Fruit fly (Drosophila melanogaster) whole organism, adult: ENCODE measurements around the gene Nepl8.

ENCODE experiments used
- CG11617 ChIP-seq: fragments of 200-800 bp; sonication (Bioruptor generic); optimal IDR thresholded peaks from 2 replicates; lab custom pipeline; 2017; ENCODE audit warnings: mild to moderate bottlenecking, missing biosample characterization, missing genetic modification reagents, missing genetic modification characterization
- CG12768 ChIP-seq: fragments of 200-800 bp; sonication (Bioruptor generic); optimal IDR thresholded peaks from 2 replicates; lab custom pipeline; 2017; ENCODE audit warnings: missing biosample characterization, missing genetic modification characterization, mild to moderate bottlenecking, moderate library complexity, missing genetic modification reagents
- CG14711 ChIP-seq: fragments of 200-800 bp; sonication (Bioruptor generic); optimal IDR thresholded peaks from 2 replicates; lab custom pipeline; 2018; ENCODE audit warnings: missing biosample characterization, mild to moderate bottlenecking, missing genetic modification characterization, moderate library complexity
- CG1620 ChIP-seq: fragments of 200-800 bp; sonication (Bioruptor generic); optimal IDR thresholded peaks from 2 replicates; lab custom pipeline; 2016; ENCODE audit warnings: missing biosample characterization, missing genetic modification characterization
- CG33017 ChIP-seq: fragments of 200-800 bp; sonication (Bioruptor generic); optimal IDR thresholded peaks from 2 replicates; lab custom pipeline; 2018; ENCODE audit warnings: missing biosample characterization, mild to moderate bottlenecking, missing genetic modification characterization, moderate library complexity
- CG5204 ChIP-seq: fragments of 200-800 bp; sonication (Bioruptor generic); optimal IDR thresholded peaks from 2 replicates; lab custom pipeline; 2016; ENCODE audit warnings: missing biosample characterization, missing genetic modification characterization
- CG7045 ChIP-seq: fragments of 200-800 bp; sonication (Bioruptor generic); optimal IDR thresholded peaks from 2 replicates; lab custom pipeline; 2017; ENCODE audit warnings: missing biosample characterization, mild to moderate bottlenecking, missing genetic modification characterization
- CG7101 ChIP-seq: fragments of 200-800 bp; sonication (Bioruptor generic); optimal IDR thresholded peaks from 2 replicates; lab custom pipeline; 2018; ENCODE audit warnings: missing biosample characterization, mild to moderate bottlenecking, missing genetic modification characterization, moderate library complexity
- Clk ChIP-seq: fragments of 200-800 bp; sonication (Bioruptor generic); optimal IDR thresholded peaks from 2 replicates; lab custom pipeline; 2017; ENCODE audit warnings: missing biosample characterization, missing genetic modification characterization
- Crg-1 ChIP-seq: fragments of 200-800 bp; sonication (Bioruptor generic); optimal IDR thresholded peaks from 2 replicates; lab custom pipeline; 2016; ENCODE audit warnings: missing biosample characterization, missing genetic modification characterization
- Hr96 ChIP-seq: fragments of 200-800 bp; sonication (Bioruptor generic); optimal IDR thresholded peaks from 2 replicates; lab custom pipeline; 2016; ENCODE audit warnings: missing biosample characterization, missing genetic modification characterization
- Mnt ChIP-seq: fragments of 200-800 bp; sonication (Bioruptor generic); optimal IDR thresholded peaks from 2 replicates; lab custom pipeline; 2016; ENCODE audit warnings: missing biosample characterization, mild to moderate bottlenecking, missing genetic modification characterization
- bab1 ChIP-seq: fragments of 200-800 bp; sonication (Bioruptor generic); optimal IDR thresholded peaks from 3 replicates; lab custom pipeline; 2019; ENCODE audit warnings: missing biosample characterization, mild to moderate bottlenecking, missing genetic modification characterization, moderate library complexity
- cic ChIP-seq: fragments of 200-800 bp; sonication (Bioruptor generic); optimal IDR thresholded peaks from 2 replicates; lab custom pipeline; 2017; ENCODE audit warnings: missing biosample characterization, mild to moderate bottlenecking, missing genetic modification characterization, moderate library complexity
- cnc ChIP-seq, 2 experiments: fragments of >200 bp; optimal IDR thresholded peaks; 2 replicates each; lab custom pipeline; 2017
- kay ChIP-seq: fragments of 200-800 bp; sonication (Bioruptor generic); peaks from one replicate; lab custom pipeline; 2016; ENCODE audit warnings: missing biosample characterization, missing genetic modification characterization, borderline replicate concordance
- ovo ChIP-seq: fragments of 200-800 bp; sonication (Bioruptor generic); optimal IDR thresholded peaks from 2 replicates; lab custom pipeline; 2016; ENCODE audit warnings: missing biosample characterization, missing genetic modification characterization
- pad ChIP-seq: fragments of 200-800 bp; sonication (Bioruptor generic); optimal IDR thresholded peaks from 3 replicates; lab custom pipeline; 2017; ENCODE audit warnings: missing biosample characterization, missing genetic modification characterization, mild to moderate bottlenecking, moderate library complexity, missing genetic modification reagents
- tj ChIP-seq: fragments of 200-800 bp; sonication (Bioruptor generic); optimal IDR thresholded peaks from 3 replicates; lab custom pipeline; 2017; ENCODE audit warnings: missing biosample characterization, mild to moderate bottlenecking, missing genetic modification characterization, moderate library complexity
- toe ChIP-seq: fragments of 200-800 bp; sonication (Bioruptor generic); optimal IDR thresholded peaks from 2 replicates; lab custom pipeline; 2016; ENCODE audit warnings: missing biosample characterization, missing genetic modification characterization

Nepl8 gene

DNA sequence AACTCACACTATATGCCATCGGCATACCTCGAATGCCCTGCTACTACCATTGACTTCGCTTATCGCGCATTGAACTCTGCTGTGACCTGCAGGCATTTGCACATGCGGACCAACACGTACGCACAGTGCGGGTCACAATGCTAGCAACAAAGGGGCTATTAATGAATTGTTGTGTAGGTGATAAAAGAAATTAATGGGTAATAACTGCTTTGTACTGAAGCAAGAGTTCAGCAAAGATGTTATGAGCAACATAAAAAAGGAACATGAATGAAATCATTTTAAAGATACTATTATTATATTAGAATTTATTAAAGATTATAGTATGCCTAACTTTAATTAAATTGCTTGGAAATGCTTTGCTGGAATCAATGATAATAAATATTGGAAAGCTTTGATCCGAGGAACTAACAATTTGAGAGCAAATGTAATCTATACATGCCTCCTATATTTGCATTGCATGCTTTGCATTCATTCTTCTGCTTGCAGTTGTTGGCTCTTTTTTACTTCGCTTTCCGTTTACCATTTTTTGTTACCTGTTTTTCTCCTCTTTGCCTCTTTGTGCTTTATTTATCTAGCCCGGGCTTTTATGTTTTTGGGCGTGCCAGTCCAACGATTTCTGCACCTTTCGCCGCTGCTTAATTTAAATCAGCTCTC lies 15.1 kb downstream of the Nepl8 start:
- TF ChIP-seq bab1 (GFP tag; lab: Kevin White, UChicago), result no peak
- no peak for TF ChIP-seq CG7101 (tag; lab: Kevin White, UChicago)
- TF ChIP-seq Crg-1 (GFP tag; lab: Kevin White, UChicago), result no peak
- TF ChIP-seq toe (GFP tag; lab: Kevin White, UChicago), result no peak
- no peak for TF ChIP-seq kay

DNA sequence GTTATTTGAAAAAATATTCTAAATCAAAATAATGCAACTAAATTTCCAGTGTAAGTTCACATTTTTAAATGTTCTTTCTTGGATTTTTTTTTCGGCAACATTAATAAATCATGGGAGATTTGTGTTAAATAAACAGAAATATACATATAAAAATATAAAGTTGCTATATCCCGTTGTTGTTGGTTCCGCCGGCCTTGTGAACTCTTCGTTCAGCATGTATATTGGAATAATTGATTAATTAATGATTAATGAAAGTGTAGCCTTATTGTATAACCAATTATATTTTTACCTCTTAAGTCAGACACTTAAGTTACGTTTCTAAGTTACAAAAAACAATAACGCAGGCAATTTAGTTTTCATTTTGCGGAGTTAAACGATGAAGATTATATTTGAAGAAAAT lies 19.2 kb downstream of the Nepl8 start:
- peak; percentile 89 for TF ChIP-seq kay
- TF ChIP-seq CG14711, result no peak

DNA sequence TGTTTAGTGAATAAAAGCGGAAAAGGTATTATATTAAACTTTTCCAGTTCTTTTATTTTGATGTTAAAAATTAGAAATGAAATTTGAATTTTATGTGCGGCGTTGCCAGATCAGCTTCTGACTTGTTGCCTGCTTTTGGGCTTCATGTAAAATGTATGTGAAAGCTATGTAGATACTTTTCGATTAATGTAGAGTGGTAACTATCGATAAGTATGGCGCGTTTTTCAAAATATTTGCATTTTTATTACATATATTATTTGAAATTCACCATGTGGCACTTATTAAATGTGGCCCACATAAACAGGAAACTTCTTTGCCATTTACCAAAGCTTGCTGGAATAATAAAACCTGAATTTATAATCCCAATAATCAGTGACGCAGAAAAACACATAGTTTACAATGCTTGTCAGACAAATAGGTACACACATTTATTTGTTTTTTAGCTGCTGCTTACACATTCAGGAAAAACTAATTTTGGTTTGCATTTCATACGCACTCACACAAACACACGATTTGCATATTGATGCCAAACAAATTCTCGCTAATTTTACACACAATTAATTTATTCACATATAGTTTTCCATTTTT lies 19.8 kb downstream of the Nepl8 start:
- no peak for TF ChIP-seq kay

DNA sequence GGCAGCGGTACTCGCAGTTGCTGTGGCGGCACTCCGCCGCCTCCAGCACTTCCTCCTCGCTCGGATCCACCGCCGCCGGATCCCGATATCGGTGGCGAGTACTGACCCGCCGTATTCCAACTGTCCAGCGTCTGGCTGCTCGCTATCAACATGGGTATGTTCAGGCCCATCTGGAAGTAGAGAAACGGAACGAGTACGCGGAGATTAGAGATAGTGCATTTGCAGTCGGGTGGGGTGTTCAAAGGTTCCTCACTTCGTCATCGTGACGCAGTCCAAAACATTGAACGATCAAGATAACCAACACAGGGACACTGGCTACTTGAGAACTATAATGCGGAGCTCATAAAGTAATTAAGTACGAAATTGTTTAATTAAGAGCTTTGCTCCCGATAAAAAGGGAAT lies 23.3 kb downstream of the Nepl8 start:
- TF ChIP-seq Crg-1 (GFP tag; lab: Kevin White, UChicago), result no peak
- TF ChIP-seq Mnt (GFP tag; lab: Kevin White, UChicago), result no peak
- TF ChIP-seq kay, result peak; percentile 76
- no peak for TF ChIP-seq CG5204 (GFP tag; lab: Kevin White, UChicago)
- TF ChIP-seq CG33017, result no peak
- no peak for TF ChIP-seq ovo
- no peak for TF ChIP-seq Clk (GFP tag; lab: Kevin White, UChicago)
- TF ChIP-seq pad, result no peak
- no peak for TF ChIP-seq tj (GFP tag; lab: Kevin White, UChicago)
- peak; percentile 63 for TF ChIP-seq CG12768 (GFP tag; lab: Kevin White, UChicago)
- no peak for TF ChIP-seq CG1620 (GFP tag; lab: Kevin White, UChicago)
- peak in 1 of 2 experiments; percentile 22 for TF ChIP-seq cnc (optimal IDR thresholded peaks at IDR 0.05; lab: Kevin White, UChicago)
- peak; percentile 69 for TF ChIP-seq cic
- no peak for TF ChIP-seq toe (GFP tag; lab: Kevin White, UChicago)
- TF ChIP-seq CG11617, result no peak
- no peak for TF ChIP-seq bab1 (GFP tag; lab: Kevin White, UChicago)
- TF ChIP-seq CG14711, result no peak
- no peak for TF ChIP-seq Hr96 (GFP tag; lab: Kevin White, UChicago)
- TF ChIP-seq CG7045 (GFP tag; lab: Kevin White, UChicago), result no peak
- TF ChIP-seq CG7101 (tag; lab: Kevin White, UChicago), result no peak

DNA sequence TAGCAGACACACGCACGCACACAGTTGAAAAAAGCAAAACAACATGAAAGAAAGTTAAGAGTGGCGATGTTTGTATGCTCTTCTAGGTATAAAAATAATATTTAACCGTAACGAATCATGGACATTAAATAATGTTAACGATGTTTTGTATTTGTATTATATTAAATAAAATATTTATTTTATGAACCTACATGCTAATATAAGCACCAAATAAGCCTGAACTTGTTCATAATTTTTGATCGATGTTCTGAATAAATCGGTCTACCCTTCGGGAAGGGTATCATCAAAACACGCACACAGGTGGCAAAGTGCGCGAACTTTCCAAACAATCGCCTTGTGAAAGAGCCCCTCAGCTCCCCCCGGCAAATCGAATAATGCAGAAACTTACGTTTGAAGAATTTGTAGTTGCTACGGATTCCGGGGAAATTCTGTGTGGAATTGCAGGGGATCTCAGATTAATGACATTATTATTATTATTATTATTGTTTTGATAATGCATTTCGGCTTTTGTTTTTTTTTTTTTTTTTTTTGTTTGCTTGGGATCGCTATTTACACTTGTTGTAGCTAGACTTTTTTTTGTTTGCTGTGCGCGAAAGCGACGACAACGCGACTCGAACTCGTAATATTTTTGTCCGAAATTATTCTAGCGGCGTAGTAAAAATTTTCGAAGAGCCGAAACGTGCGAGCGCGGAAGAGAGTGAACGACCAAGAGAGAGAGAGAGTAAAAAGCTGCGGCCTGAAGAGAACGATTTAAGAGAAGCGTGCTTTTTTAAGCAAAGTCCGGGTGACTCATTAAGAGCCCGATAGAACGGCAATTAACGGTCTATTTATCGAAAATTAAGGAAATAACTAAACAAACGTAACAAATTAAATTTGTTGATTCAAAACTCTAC lies 31.9 kb downstream of the Nepl8 start:
- TF ChIP-seq CG5204 (GFP tag; lab: Kevin White, UChicago), result peak; percentile 4
- peak; percentile 68 for TF ChIP-seq kay
- TF ChIP-seq CG12768 (GFP tag; lab: Kevin White, UChicago), result peak; percentile 10
- no peak for TF ChIP-seq Hr96 (GFP tag; lab: Kevin White, UChicago)
- peak; percentile 28 for TF ChIP-seq cic
- TF ChIP-seq toe (GFP tag; lab: Kevin White, UChicago), result peak; percentile 23
- TF ChIP-seq CG33017, result peak; percentile 3
- no peak for TF ChIP-seq tj (GFP tag; lab: Kevin White, UChicago)
- peak; percentile 9 for TF ChIP-seq CG7101 (tag; lab: Kevin White, UChicago)
- no peak for TF ChIP-seq CG11617
- peak; percentile 5 for TF ChIP-seq CG7045 (GFP tag; lab: Kevin White, UChicago)
- TF ChIP-seq Crg-1 (GFP tag; lab: Kevin White, UChicago), result peak; percentile 48
- TF ChIP-seq ovo, result no peak
- TF ChIP-seq CG14711, result peak; percentile 5
- peak; percentile 15 for TF ChIP-seq Mnt (GFP tag; lab: Kevin White, UChicago)

DNA sequence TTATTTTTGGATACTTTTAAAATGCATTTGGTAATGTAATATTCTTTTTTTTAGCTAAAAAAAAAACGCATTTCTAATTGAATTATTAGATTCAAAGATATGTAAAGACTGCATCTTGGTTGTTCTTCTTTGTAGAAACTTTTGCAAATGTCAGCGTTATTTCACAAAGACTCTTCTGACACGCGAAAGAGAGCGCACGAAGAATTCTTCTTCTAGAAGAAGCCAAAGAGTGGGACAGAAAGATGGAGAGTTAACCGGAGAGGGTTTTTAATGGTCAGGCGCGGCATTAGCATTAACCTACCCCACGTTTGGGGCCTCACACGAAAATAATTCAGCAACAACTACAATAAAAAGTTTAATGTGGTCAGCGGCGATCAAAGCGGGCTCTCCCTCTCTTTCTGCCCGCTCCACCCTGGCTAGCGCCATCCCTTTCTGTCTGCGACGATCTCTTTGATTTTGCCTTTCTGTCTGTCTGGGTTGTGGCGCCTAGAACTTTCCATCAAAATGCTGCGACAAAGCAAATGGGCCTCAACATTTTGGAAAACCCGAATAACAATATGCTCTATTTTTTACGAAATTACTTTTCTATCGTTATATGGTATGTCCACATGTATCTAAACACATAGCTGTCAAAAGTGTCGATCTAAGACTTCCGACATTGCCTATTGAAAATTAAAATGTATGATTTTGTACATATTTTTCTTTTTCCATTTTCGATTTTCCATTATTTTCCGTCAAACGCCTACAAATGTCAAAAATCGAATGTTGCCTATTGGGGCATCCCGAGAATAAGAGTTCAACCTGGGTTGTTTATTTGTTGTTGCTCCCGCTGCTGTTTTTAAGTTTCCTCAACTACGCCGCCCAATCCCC lies 32.8 kb downstream of the Nepl8 start:
- TF ChIP-seq CG5204 (GFP tag; lab: Kevin White, UChicago) (no peak), Clk (GFP tag; lab: Kevin White, UChicago) (no peak), Crg-1 (GFP tag; lab: Kevin White, UChicago) (no peak), cic (no peak), tj (GFP tag; lab: Kevin White, UChicago) (peak; percentile 80), CG7101 (tag; lab: Kevin White, UChicago) (no peak), pad (peak; percentile 33), CG14711 (no peak), cnc (optimal IDR thresholded peaks at IDR 0.05; lab: Kevin White, UChicago) (no peak)
